Worm (Caenorhabditis elegans) whole organism, late embryonic: Measurements from ENCODE around the gene oac-53.
A peak's percentile ranks its signal among the peaks of the same experiment; 100 is the strongest.

ENCODE experiments used
- C08G9.2 ChIP-seq: sonication (generic microtip); optimal IDR thresholded peaks from 2 replicates; lab custom pipeline; 2016; ENCODE audit warnings: mild to moderate bottlenecking, missing genetic modification characterization, moderate library complexity, missing compliant biosample characterization
- F13H6.1 ChIP-seq: sonication (generic microtip); optimal IDR thresholded peaks from 2 replicates; lab custom pipeline; 2016; ENCODE audit warnings: missing genetic modification characterization, missing compliant biosample characterization
- K02D7.2 ChIP-seq: sonication (generic microtip); optimal IDR thresholded peaks from 2 replicates; lab custom pipeline; 2017; ENCODE audit warnings: mild to moderate bottlenecking, missing genetic modification characterization, missing compliant biosample characterization
- T23F11.4 ChIP-seq: fragments of 200-800 bp; sonication (Bioruptor generic); optimal IDR thresholded peaks from 2 replicates; lab custom pipeline; 2018; ENCODE audit warnings: mild to moderate bottlenecking, missing genetic modification characterization, missing compliant biosample characterization
- Y22D7AL.16 ChIP-seq: sonication (generic microtip); optimal IDR thresholded peaks from 2 replicates; lab custom pipeline; 2016; ENCODE audit warnings: missing genetic modification characterization, missing compliant biosample characterization
- ahr-1 ChIP-seq: sonication (generic microtip); optimal IDR thresholded peaks from 2 replicates; lab custom pipeline; 2016; ENCODE audit warnings: missing genetic modification characterization, missing compliant biosample characterization
- ama-1 ChIP-seq: fragments of 150-350 bp; optimal IDR thresholded peaks from 2 replicates; lab custom pipeline; 2014
- ceh-14 ChIP-seq: sonication (generic microtip); optimal IDR thresholded peaks from 2 replicates; lab custom pipeline; 2016; ENCODE audit warnings: missing genotype, missing genetic modification characterization, missing compliant biosample characterization
- ceh-2 ChIP-seq: sonication (generic microtip); optimal IDR thresholded peaks from 2 replicates; lab custom pipeline; 2016; ENCODE audit warnings: missing genotype, missing genetic modification characterization, missing compliant biosample characterization
- ceh-22 ChIP-seq: sonication (generic microtip); optimal IDR thresholded peaks from 2 replicates; lab custom pipeline; 2017; ENCODE audit warnings: missing biosample characterization, missing genetic modification characterization
- ceh-30 ChIP-seq: fragments of 150-350 bp; optimal IDR thresholded peaks from 2 replicates; lab custom pipeline; 2014; ENCODE audit warnings: missing biosample characterization, missing genetic modification characterization
- ceh-34 ChIP-seq: sonication (generic microtip); optimal IDR thresholded peaks from 2 replicates; lab custom pipeline; 2016; ENCODE audit warnings: mild to moderate bottlenecking, missing genetic modification characterization, missing compliant biosample characterization
- ceh-45 ChIP-seq: fragments of 200-800 bp; sonication (Bioruptor generic); IDR thresholded peaks from 2 replicates; pipeline ENCODE4 v1.3.6; 2022; ENCODE audit warnings: missing genetic modification reagents, missing genetic modification characterization, missing compliant biosample characterization
- ceh-48 ChIP-seq: sonication (generic microtip); optimal IDR thresholded peaks from 2 replicates; lab custom pipeline; 2016; ENCODE audit warnings: missing genetic modification characterization, inconsistent platforms, missing compliant biosample characterization
- ceh-6 ChIP-seq: fragments of 200-800 bp; sonication (Bioruptor generic); optimal IDR thresholded peaks from 2 replicates; lab custom pipeline; 2018; ENCODE audit warnings: mild to moderate bottlenecking, missing genetic modification characterization, missing compliant biosample characterization
- ceh-9 ChIP-seq: sonication (generic microtip); optimal IDR thresholded peaks from 2 replicates; lab custom pipeline; 2016; ENCODE audit warnings: mild to moderate bottlenecking, missing genetic modification characterization, inconsistent platforms, missing compliant biosample characterization
- dmd-4 ChIP-seq: sonication (generic microtip); optimal IDR thresholded peaks from 2 replicates; lab custom pipeline; 2016; ENCODE audit warnings: borderline replicate concordance, missing genetic modification characterization, missing compliant biosample characterization
- dve-1 ChIP-seq: sonication (generic microtip); optimal IDR thresholded peaks from 2 replicates; lab custom pipeline; 2017; ENCODE audit warnings: antibody characterized with exemption, mild to moderate bottlenecking, missing genetic modification characterization, missing compliant biosample characterization
- elt-2 ChIP-seq: sonication (generic microtip); optimal IDR thresholded peaks from 2 replicates; lab custom pipeline; 2016; ENCODE audit warnings: missing genetic modification reagents, missing genetic modification characterization, missing compliant biosample characterization
- elt-4 ChIP-seq: sonication (generic microtip); optimal IDR thresholded peaks from 2 replicates; lab custom pipeline; 2016; ENCODE audit warnings: missing genetic modification characterization, missing compliant biosample characterization
- ets-4 ChIP-seq: sonication (generic microtip); optimal IDR thresholded peaks from 2 replicates; lab custom pipeline; 2016; ENCODE audit warnings: missing genetic modification characterization, missing compliant biosample characterization
- eyg-1 ChIP-seq: sonication (generic microtip); optimal IDR thresholded peaks from 2 replicates; lab custom pipeline; 2016; ENCODE audit warnings: missing genotype, missing genetic modification characterization, missing compliant biosample characterization
- gmeb-2 ChIP-seq: sonication (generic microtip); optimal IDR thresholded peaks from 2 replicates; lab custom pipeline; 2016; ENCODE audit warnings: missing genetic modification characterization, inconsistent platforms, missing compliant biosample characterization
- hlh-13 ChIP-seq: fragments of 200-800 bp; sonication (Bioruptor generic); optimal IDR thresholded peaks from 2 replicates; lab custom pipeline; 2018; ENCODE audit warnings: mild to moderate bottlenecking, missing genetic modification characterization, missing compliant biosample characterization
- hlh-15 ChIP-seq: sonication (generic microtip); optimal IDR thresholded peaks from 2 replicates; lab custom pipeline; 2016; ENCODE audit warnings: missing genetic modification characterization, missing compliant biosample characterization
- hlh-6 ChIP-seq: sonication (generic microtip); optimal IDR thresholded peaks from 2 replicates; lab custom pipeline; 2016; ENCODE audit warnings: missing genotype, missing genetic modification characterization, missing compliant biosample characterization
- lin-11 ChIP-seq: fragments of 200-800 bp; sonication (Bioruptor generic); optimal IDR thresholded peaks from 2 replicates; lab custom pipeline; 2018; ENCODE audit warnings: mild to moderate bottlenecking, missing genetic modification characterization, missing compliant biosample characterization
- madf-2 ChIP-seq: sonication (generic microtip); optimal IDR thresholded peaks from 2 replicates; lab custom pipeline; 2017; ENCODE audit warnings: missing genetic modification characterization, missing compliant biosample characterization
- nhr-11 ChIP-seq: fragments of 150-350 bp; optimal IDR thresholded peaks from 2 replicates; lab custom pipeline; 2014; ENCODE audit warnings: missing biosample characterization, missing genetic modification characterization
- npax-4 ChIP-seq: sonication (generic microtip); optimal IDR thresholded peaks from 2 replicates; lab custom pipeline; 2016; ENCODE audit warnings: missing genetic modification characterization, missing compliant biosample characterization
- odd-2 ChIP-seq: sonication (generic microtip); optimal IDR thresholded peaks from 2 replicates; lab custom pipeline; 2017; ENCODE audit warnings: antibody characterized with exemption, mild to moderate bottlenecking, missing genetic modification characterization, missing compliant biosample characterization
- pag-3 ChIP-seq: sonication (generic microtip); optimal IDR thresholded peaks from 2 replicates; lab custom pipeline; 2016; ENCODE audit warnings: missing compliant biosample characterization, missing genetic modification characterization, borderline replicate concordance
- pat-9 ChIP-seq: fragments of 200-800 bp; sonication (Bioruptor generic); optimal IDR thresholded peaks from 2 replicates; lab custom pipeline; 2018; ENCODE audit warnings: mild to moderate bottlenecking, missing genetic modification characterization, moderate library complexity, missing compliant biosample characterization
- pax-1 ChIP-seq: fragments of 150-350 bp; optimal IDR thresholded peaks from 2 replicates; lab custom pipeline; 2014; ENCODE audit warnings: missing biosample characterization, missing genetic modification characterization
- pqm-1 ChIP-seq: sonication (generic microtip); optimal IDR thresholded peaks from 2 replicates; lab custom pipeline; 2016; ENCODE audit warnings: missing genetic modification characterization, missing compliant biosample characterization
- pros-1 ChIP-seq: fragments of 150-350 bp; optimal IDR thresholded peaks from 2 replicates; lab custom pipeline; 2014; ENCODE audit warnings: missing biosample characterization, missing genetic modification reagents, missing genetic modification characterization
- sdc-2 ChIP-seq: sonication (generic microtip); optimal IDR thresholded peaks from 2 replicates; lab custom pipeline; 2016; ENCODE audit warnings: missing genotype, missing genetic modification characterization, missing compliant biosample characterization
- sox-2 ChIP-seq: fragments of 200-800 bp; sonication (Bioruptor generic); IDR thresholded peaks from 2 replicates; pipeline ENCODE4 v1.3.6; 2022; ENCODE audit warnings: missing genetic modification reagents, missing genetic modification characterization, missing compliant biosample characterization
- syd-9 ChIP-seq: sonication (generic microtip); optimal IDR thresholded peaks from 2 replicates; lab custom pipeline; 2016; ENCODE audit warnings: mild to moderate bottlenecking, missing genetic modification characterization, moderate library complexity, missing compliant biosample characterization
- tbx-2 ChIP-seq: sonication (generic microtip); optimal IDR thresholded peaks from 2 replicates; lab custom pipeline; 2016; ENCODE audit warnings: missing genetic modification characterization, missing compliant biosample characterization
- tbx-7 ChIP-seq: sonication (generic microtip); optimal IDR thresholded peaks from 2 replicates; lab custom pipeline; 2016; ENCODE audit warnings: missing genotype, missing genetic modification characterization, missing compliant biosample characterization
- ttx-3 ChIP-seq: sonication (generic microtip); optimal IDR thresholded peaks from 2 replicates; lab custom pipeline; 2016; ENCODE audit warnings: missing genetic modification reagents, missing genetic modification characterization, missing compliant biosample characterization
- unc-3 ChIP-seq, 2 experiments: fragments of 200-800 bp in 1 of 2; sonication (Bioruptor generic) in 1 of 2; sonication (generic microtip) in 1 of 2; conservative IDR thresholded peaks in 1 of 2; optimal IDR thresholded peaks in 1 of 2; 2 replicates each; pipeline versions ENCODE4 v1.3.6 to Lab custom; 2016 to 2022; ENCODE audit warnings: missing compliant biosample characterization in 2 of 2, missing genetic modification characterization in 2 of 2, missing genetic modification reagents in 1 of 2
- unc-55 ChIP-seq: sonication (generic microtip); optimal IDR thresholded peaks from 2 replicates; lab custom pipeline; 2017; ENCODE audit warnings: missing biosample characterization, missing genetic modification reagents, missing genetic modification characterization
- zip-5 ChIP-seq: sonication (generic microtip); optimal IDR thresholded peaks from 2 replicates; lab custom pipeline; 2016; ENCODE audit warnings: missing genetic modification characterization, missing compliant biosample characterization
- ztf-16 ChIP-seq: sonication (generic microtip); optimal IDR thresholded peaks from 2 replicates; lab custom pipeline; 2017; ENCODE audit warnings: missing genetic modification characterization, missing compliant biosample characterization

oac-53 gene

DNA sequence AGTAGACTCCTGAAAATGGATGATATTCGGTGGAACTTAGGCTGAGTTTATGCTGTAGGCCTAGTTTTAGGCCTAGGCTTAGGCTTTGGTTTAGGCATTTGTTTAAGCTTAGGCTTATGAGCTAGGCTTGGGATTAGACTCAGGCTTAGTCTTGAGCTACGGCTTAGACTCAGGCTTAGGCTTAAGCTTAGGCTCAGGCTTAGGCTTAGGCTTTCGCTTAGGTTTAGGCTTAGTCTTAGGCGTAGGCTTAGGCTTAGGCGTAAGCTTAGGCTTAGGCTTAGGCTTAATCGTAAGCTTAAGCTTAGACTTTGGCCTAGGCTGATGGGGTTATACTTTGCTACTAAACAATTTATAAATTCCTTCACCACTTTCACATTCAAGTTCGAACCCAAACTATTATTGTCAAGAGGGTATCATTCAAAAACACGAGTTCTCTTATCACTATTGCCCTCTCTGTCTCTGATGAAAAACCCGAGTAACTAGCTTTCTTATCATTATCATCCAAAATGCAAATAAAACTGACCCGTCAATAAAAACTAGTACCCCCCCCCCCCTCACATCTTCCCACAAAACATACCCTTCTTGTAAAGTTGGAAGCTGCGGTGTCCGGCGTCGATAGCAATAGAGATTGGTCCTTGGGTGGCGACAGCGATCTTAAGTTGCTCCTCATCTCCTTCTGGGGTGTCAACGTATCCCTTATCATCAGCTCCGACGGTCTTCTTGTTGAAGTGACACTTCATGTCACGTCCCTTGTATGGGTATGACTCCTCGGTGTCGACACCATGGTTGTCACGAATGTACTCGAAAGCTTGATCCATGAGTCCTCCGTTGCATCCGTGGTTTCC is 34.6 kb downstream of the oac-53 start:
- TF ChIP-seq hlh-13 (peak; percentile 4), eyg-1 (no peak), dve-1 (peak; percentile 85), pqm-1 (tag; lab: Kevin White, UChicago) (no peak), madf-2 (tag; lab: Kevin White, UChicago) (no peak), elt-2 (tag; lab: Kevin White, UChicago) (peak; percentile 81)
- TF ChIP-seq, all 69 proteins: peak for 3

DNA sequence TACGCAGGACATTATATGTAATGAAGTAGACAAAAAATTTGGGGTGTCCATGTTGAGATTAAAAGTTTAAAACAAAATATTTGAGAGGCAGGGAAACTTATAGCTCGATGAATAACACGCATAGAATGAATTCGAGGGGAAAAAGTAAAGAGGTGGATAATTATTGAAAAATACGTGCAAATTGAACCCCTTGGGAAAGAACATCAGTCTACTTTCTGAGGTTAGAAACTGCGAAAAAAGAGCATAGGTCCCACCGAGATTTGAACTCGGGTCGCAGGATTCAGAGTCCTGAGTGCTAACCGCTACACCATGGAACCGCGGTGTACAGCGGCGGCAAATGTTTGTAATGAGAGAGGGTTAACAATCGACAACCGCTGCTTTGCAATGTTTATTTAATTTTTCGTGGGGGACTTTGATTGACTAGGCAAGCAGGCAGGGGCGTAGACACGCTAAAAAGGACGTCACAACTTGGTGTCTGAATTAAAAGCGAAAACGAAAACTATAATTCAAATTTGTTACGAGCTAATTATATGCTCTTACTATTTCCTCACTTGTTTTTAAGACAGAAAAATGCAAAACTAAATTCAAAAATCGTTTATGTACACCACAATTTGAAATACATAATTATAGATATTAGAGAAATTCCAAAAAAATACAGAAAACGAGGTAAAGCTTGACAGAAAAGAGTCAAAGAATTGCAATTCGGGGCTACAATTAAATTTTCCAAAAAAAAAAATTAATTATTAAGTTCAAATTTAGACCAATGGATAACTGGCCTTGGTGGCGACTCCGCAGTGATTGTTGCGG is 35.6 kb downstream of the oac-53 start, which contains the start of gene srh-269:
srh-269 (minus strand) TSS at position 51 of the 807 bp plus-strand sequence.
- TF ChIP-seq gmeb-2 (peak; percentile 71), elt-2 (tag; lab: Kevin White, UChicago) (peak; percentile 73), ceh-45 (GFP tag; lab: Robert Waterston, UW) (no peak), zip-5 (tag; lab: Kevin White, UChicago) (peak; percentile 1), eyg-1 (no peak), madf-2 (tag; lab: Kevin White, UChicago) (peak; percentile 68), ceh-34 (peak; percentile 68), hlh-6 (peak; percentile 80), tbx-7 (no peak), ceh-14 (tag; lab: Kevin White, UChicago) (peak; percentile 74), ceh-48 (tag; lab: Kevin White, UChicago) (peak; percentile 24), dve-1 (peak; percentile 62), Y22D7AL.16 (tag; lab: Kevin White, UChicago) (no peak), C08G9.2 (tag; lab: Kevin White, UChicago) (peak; percentile 61), pax-1 (tag; lab: Kevin White, UChicago) (no peak), pros-1 (no peak), ahr-1 (tag; lab: Kevin White, UChicago) (peak; percentile 11), nhr-11 (tag; lab: Kevin White, UChicago) (no peak), F13H6.1 (tag; lab: Kevin White, UChicago) (peak; percentile 45), dmd-4 (tag; lab: Kevin White, UChicago) (peak; percentile 20), ceh-6 (peak; percentile 69), pqm-1 (tag; lab: Kevin White, UChicago) (peak; percentile 31), pat-9 (tag; lab: Kevin White, UChicago) (peak; percentile 56), pag-3 (tag; lab: Kevin White, UChicago) (no peak), npax-4 (tag; lab: Kevin White, UChicago) (peak; percentile 18), sdc-2 (tag; lab: Kevin White, UChicago) (peak; percentile 38), ceh-2 (peak; percentile 50), T23F11.4 (GFP tag; lab: Kevin White, UChicago) (no peak), hlh-15 (peak; percentile 49), unc-55 (GFP tag; lab: Kevin White, UChicago) (no peak), ets-4 (tag; lab: Kevin White, UChicago) (no peak), ceh-9 (tag; lab: Kevin White, UChicago) (peak; percentile 13), ceh-22 (tag; lab: Kevin White, UChicago) (no peak), ztf-16 (tag; lab: Kevin White, UChicago) (peak; percentile 32), elt-4 (tag; lab: Kevin White, UChicago) (no peak), unc-3 (GFP tag; conservative IDR thresholded peaks at IDR 0.05; lab: Robert Waterston, UW) (no peak), unc-3 (tag; optimal IDR thresholded peaks at IDR 0.05; lab: Kevin White, UChicago) (peak; percentile 32), lin-11 (tag; lab: Kevin White, UChicago) (peak; percentile 58), ceh-30 (no peak), syd-9 (tag; lab: Kevin White, UChicago) (peak; percentile 71), ama-1 (no peak), tbx-2 (tag; lab: Kevin White, UChicago) (peak; percentile 43), sox-2 (GFP tag; lab: Robert Waterston, UW) (no peak), odd-2 (tag; lab: Kevin White, UChicago) (no peak), ttx-3 (tag; lab: Kevin White, UChicago) (peak; percentile 46), K02D7.2 (tag; lab: Kevin White, UChicago) (peak; percentile 50)
